Worm (Caenorhabditis elegans) whole organism, L4 larva: ENCODE results near the gene F11G11.5.

Experiments
- F44E2.7 ChIP-seq: fragments of 200-800 bp; sonication (Bioruptor generic); IDR thresholded peaks from 2 replicates; pipeline ENCODE4 v2.1.2; 2022; ENCODE audit warnings: missing genetic modification characterization, missing compliant biosample characterization
- Y75B8A.6 ChIP-seq: fragments of 200-800 bp; sonication (Bioruptor generic); IDR thresholded peaks from 2 replicates; pipeline ENCODE4 v1.3.6; 2022; ENCODE audit warnings: missing genetic modification reagents, missing genetic modification characterization, missing compliant biosample characterization
- ZK337.2 ChIP-seq: fragments of 200-800 bp; sonication (Bioruptor generic); IDR thresholded peaks from 2 replicates; pipeline ENCODE4 v1.3.6; 2022; ENCODE audit warnings: missing genetic modification reagents, missing genetic modification characterization, missing compliant biosample characterization
- aha-1 ChIP-seq: fragments of 150-350 bp; peaks from one replicate; lab custom pipeline; 2014; ENCODE audit warnings: missing biosample characterization, missing genetic modification characterization
- ama-1 ChIP-seq: fragments of 150-350 bp; optimal IDR thresholded peaks from 2 replicates; lab custom pipeline; 2014; ENCODE audit warnings: inconsistent platforms, mixed read lengths
- ceh-20 ChIP-seq: fragments of 200-800 bp; sonication (Bioruptor generic); IDR thresholded peaks from 2 replicates; pipeline ENCODE4 v1.3.6; 2022; ENCODE audit warnings: missing genetic modification reagents, missing genetic modification characterization, missing compliant biosample characterization
- ctbp-1 ChIP-seq: fragments of 200-800 bp; sonication (Bioruptor generic); IDR thresholded peaks from 2 replicates; pipeline ENCODE4 v1.3.6; 2022; ENCODE audit warnings: missing genetic modification reagents, missing genetic modification characterization, missing compliant biosample characterization
- dmd-6 ChIP-seq: fragments of 200-800 bp; sonication (Bioruptor generic); IDR thresholded peaks from 2 replicates; pipeline ENCODE4 v1.3.6; 2022; ENCODE audit warnings: missing genetic modification reagents, missing genetic modification characterization, missing compliant biosample characterization
- egl-27 ChIP-seq: sonication (generic microtip); optimal IDR thresholded peaks from 3 replicates; lab custom pipeline; 2017; ENCODE audit warnings: missing biosample characterization, missing genetic modification reagents, missing genetic modification characterization
- egl-43 ChIP-seq: fragments of 200-800 bp; sonication (Bioruptor generic); IDR thresholded peaks from 2 replicates; pipeline ENCODE4 v1.3.6; 2022; ENCODE audit warnings: missing genetic modification reagents, missing genetic modification characterization, missing compliant biosample characterization
- hlh-11 ChIP-seq: fragments of 200-800 bp; sonication (Bioruptor generic); optimal IDR thresholded peaks from 2 replicates; lab custom pipeline; 2018; ENCODE audit warnings: mild to moderate bottlenecking, missing genetic modification characterization, missing compliant biosample characterization
- hlh-30 ChIP-seq: sonication (generic microtip); optimal IDR thresholded peaks from 2 replicates; lab custom pipeline; 2017; ENCODE audit warnings: antibody characterized with exemption, mild to moderate bottlenecking, missing genetic modification characterization, missing compliant biosample characterization; ENCODE audit not compliant: insufficient read depth
- jun-1 ChIP-seq: fragments of 150-350 bp; optimal IDR thresholded peaks from 2 replicates; lab custom pipeline; 2014; ENCODE audit warnings: missing biosample characterization, missing genetic modification reagents, missing genetic modification characterization
- lin-38 ChIP-seq: fragments of 200-800 bp; sonication (Bioruptor generic); IDR thresholded peaks from 2 replicates; pipeline ENCODE4 v1.3.6; 2022; ENCODE audit warnings: missing genetic modification reagents, missing genetic modification characterization, missing compliant biosample characterization
- lsy-2 ChIP-seq, 2 experiments: fragments of 150-350 bp in 1 of 2; sonication (generic microtip) in 1 of 2; optimal IDR thresholded peaks; 2 replicates each; lab custom pipeline; 2014 to 2017; ENCODE audit warnings: missing biosample characterization in 2 of 2, missing genetic modification characterization in 2 of 2
- mdl-1 ChIP-seq, 2 experiments: fragments of 150-350 bp in 1 of 2; sonication (generic microtip) in 1 of 2; optimal IDR thresholded peaks; 2 replicates each; lab custom pipeline; 2014 to 2017; ENCODE audit warnings: missing biosample characterization in 2 of 2, missing genetic modification characterization in 2 of 2
- mes-2 ChIP-seq: sonication (generic microtip); optimal IDR thresholded peaks from 2 replicates; lab custom pipeline; 2016; ENCODE audit warnings: missing genotype, mild to moderate bottlenecking, missing genetic modification characterization, missing compliant biosample characterization; ENCODE audit not compliant: poor library complexity, severe bottlenecking
- mxl-3 ChIP-seq: fragments of 200-800 bp; sonication (Bioruptor generic); optimal IDR thresholded peaks from 2 replicates; lab custom pipeline; 2018; ENCODE audit warnings: mild to moderate bottlenecking, missing genetic modification characterization, missing compliant biosample characterization
- nhr-10 ChIP-seq: fragments of 150-350 bp; optimal IDR thresholded peaks from 2 replicates; lab custom pipeline; 2014; ENCODE audit warnings: missing biosample characterization, missing genetic modification characterization
- nhr-28 ChIP-seq: fragments of 150-350 bp; optimal IDR thresholded peaks from 2 replicates; lab custom pipeline; 2014; ENCODE audit warnings: missing biosample characterization, missing genetic modification characterization
- set-16 ChIP-seq: fragments of 200-800 bp; sonication (Bioruptor generic); IDR thresholded peaks from 2 replicates; pipeline ENCODE4 v1.3.6; 2022; ENCODE audit warnings: missing genetic modification reagents, missing genetic modification characterization, missing compliant biosample characterization
- snpc-1.2 ChIP-seq: fragments of 200-800 bp; sonication (Bioruptor generic); IDR thresholded peaks from 2 replicates; pipeline ENCODE4 v1.3.6; 2022; ENCODE audit warnings: missing genetic modification reagents, missing genetic modification characterization, missing compliant biosample characterization
- unc-62 ChIP-seq, 3 experiments: fragments of 150-350 bp in 1 of 3; sonication (generic microtip); optimal IDR thresholded peaks in 2 of 3; peaks in 1 of 3; 1 replicate in 1 of 3; 2 replicates in 2 of 3; lab custom pipeline; 2014 to 2017; ENCODE audit warnings: missing biosample characterization in 3 of 3, missing genetic modification characterization in 3 of 3, missing genetic modification reagents in 3 of 3, missing genotype in 1 of 3

F11G11.5 gene

DNA sequence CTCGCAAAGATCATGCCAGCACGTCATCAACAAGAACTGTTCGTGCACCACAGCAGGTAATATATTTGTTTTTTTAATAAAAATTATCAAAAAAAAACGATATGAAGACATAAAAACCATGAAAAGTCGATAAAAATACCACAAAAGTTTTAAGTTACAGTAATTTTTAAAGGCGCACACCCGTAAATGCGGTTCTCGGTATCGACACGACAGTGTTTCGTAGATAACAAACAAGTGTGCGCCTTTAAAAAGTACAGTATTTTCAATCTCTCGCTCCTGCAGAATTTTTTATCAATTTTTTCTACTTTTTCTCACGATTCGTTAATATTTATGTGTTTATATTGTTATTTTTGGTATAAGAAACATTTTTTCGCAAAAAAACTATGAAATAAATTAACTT, 47.6 kb downstream of the F11G11.5 start:
- TF ChIP-seq set-16 (GFP tag; lab: Robert Waterston, UW) (no peak), snpc-1.2 (GFP tag; lab: Robert Waterston, UW) (0 out of 2 replicates have a peak, but pooled peaks have one; percentile 36)
- TF ChIP-seq, all 104 proteins: peak for 1

DNA sequence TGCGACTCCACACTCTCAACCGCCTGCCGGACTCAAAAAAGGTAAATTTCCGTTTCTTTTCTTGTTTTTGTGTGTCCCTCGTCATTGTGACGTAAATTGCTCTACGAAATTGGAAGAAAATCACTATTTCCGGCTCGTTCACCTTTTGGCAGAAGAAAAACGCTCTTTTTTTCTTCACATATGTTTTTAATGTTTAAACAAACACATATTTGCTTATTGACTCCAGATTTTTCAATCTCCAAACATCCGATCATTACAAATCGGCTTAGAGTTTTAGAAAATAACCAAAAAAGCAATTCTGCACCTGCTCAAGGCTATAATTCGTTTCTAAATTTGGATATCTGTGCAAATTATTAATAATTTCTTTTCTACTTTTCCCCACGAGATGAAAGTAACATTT, 48.2 kb downstream of the F11G11.5 start:
- 0 out of 2 replicates have a peak, but pooled peaks have one; percentile 13 for TF ChIP-seq Y75B8A.6
- TF ChIP-seq ZK337.2 (GFP tag; lab: Robert Waterston, UW), result no peak

DNA sequence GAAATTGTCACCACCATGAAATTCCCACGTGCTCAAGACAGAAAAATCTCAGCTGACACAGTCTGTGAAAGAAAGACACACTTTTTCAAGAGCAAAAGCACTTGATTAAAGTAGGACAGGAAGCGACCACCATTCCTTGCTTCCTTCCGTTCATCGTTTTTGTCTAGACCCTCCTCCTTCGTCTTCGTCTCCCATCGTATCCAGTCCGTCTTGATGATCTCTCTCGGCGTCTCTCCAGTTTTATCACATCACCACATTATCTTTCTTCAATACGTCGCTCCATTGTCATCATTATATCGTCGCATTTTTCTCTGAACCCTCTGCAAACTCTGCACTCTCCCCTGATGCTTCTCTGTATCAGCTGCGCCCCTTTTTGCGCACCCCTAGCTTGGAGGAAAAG, 50.4 kb downstream of the F11G11.5 start:
- TF ChIP-seq mes-2 (tag; lab: Kevin White, UChicago) (peak; percentile 2), lin-38 (no peak), hlh-30 (tag; lab: Kevin White, UChicago) (peak; percentile 68), nhr-10 (tag; lab: Kevin White, UChicago) (no peak), ceh-20 (GFP tag; lab: Robert Waterston, UW) (peak; percentile 14; the same call in 1 of the 2 replicates), nhr-28 (peak; percentile 32), ama-1 (lab: Kevin White, UChicago) (no peak), mxl-3 (GFP tag; lab: Kevin White, UChicago) (peak; percentile 24), unc-62 (GFP tag; optimal IDR thresholded peaks at IDR 0.05 in 1 of 2; lab: Kevin White, UChicago) (peak in 1 of 2 experiments; percentile 70), unc-62 (tag; optimal IDR thresholded peaks at IDR 0.05; lab: Kevin White, UChicago) (no peak), dmd-6 (GFP tag; lab: Robert Waterston, UW) (0 out of 2 replicates have a peak, but pooled peaks have one; percentile 13), mdl-1 (tag; optimal IDR thresholded peaks at IDR 0.05; lab: Kevin White, UChicago) (peak in 1 of 2 experiments; percentile 22), lsy-2 (tag; optimal IDR thresholded peaks at IDR 0.05; lab: Kevin White, UChicago) (peak in 1 of 2 experiments; percentile 16), jun-1 (tag; lab: Kevin White, UChicago) (no peak), ctbp-1 (0 out of 2 replicates have a peak, but pooled peaks have one; percentile 48), hlh-11 (tag; lab: Kevin White, UChicago) (peak; percentile 59), aha-1 (tag; lab: Kevin White, UChicago) (peak; percentile 37), F44E2.7 (GFP tag; lab: Robert Waterston, UW) (no peak), egl-27 (tag; lab: Kevin White, UChicago) (no peak), egl-43 (peak; percentile 29; the same call in 1 of the 2 replicates)
